Worm (Caenorhabditis elegans): ENCODE results near the gene Y43C5A.4.

ce11 chrIV:10313565-10313964 is 35.7 kb downstream of the Y43C5A.4 start, which contains the start of gene acs-18:
- TF ChIP-seq hnd-1 (tag; optimal IDR thresholded peaks at IDR 0.05), result no peak
- TF ChIP-seq pes-1 (GFP tag; IDR thresholded peaks at IDR 0.05), result no peak
- no peak for TF ChIP-seq flt-1 (GFP tag; IDR thresholded peaks at IDR 0.05)
- TF ChIP-seq aly-1 (tag; optimal IDR thresholded peaks at IDR 0.05), result no peak
- no peak for TF ChIP-seq F13C5.2 (tag; optimal IDR thresholded peaks at IDR 0.05)
- no peak for TF ChIP-seq ceh-13 (GFP tag; optimal IDR thresholded peaks at IDR 0.05)
- no peak for TF ChIP-seq ets-7 (tag; optimal IDR thresholded peaks at IDR 0.05)
- TF ChIP-seq tbx-37 (GFP tag; conservative IDR thresholded peaks at IDR 0.05), result no peak
